Worm (Caenorhabditis elegans) whole organism, late embryonic: ENCODE results near the gene upb-1.

Experiments used
- T23F11.4 ChIP-seq: fragments of 200-800 bp; sonication (Bioruptor generic); optimal IDR thresholded peaks from 2 replicates; lab custom pipeline; 2018; ENCODE audit warnings: mild to moderate bottlenecking, missing genetic modification characterization, missing compliant biosample characterization
- ama-1 ChIP-seq: fragments of 150-350 bp; optimal IDR thresholded peaks from 2 replicates; lab custom pipeline; 2014
- ceh-14 ChIP-seq: sonication (generic microtip); optimal IDR thresholded peaks from 2 replicates; lab custom pipeline; 2016; ENCODE audit warnings: missing genotype, missing genetic modification characterization, missing compliant biosample characterization
- ceh-2 ChIP-seq: sonication (generic microtip); optimal IDR thresholded peaks from 2 replicates; lab custom pipeline; 2016; ENCODE audit warnings: missing genotype, missing genetic modification characterization, missing compliant biosample characterization
- ceh-31 ChIP-seq: sonication (generic microtip); optimal IDR thresholded peaks from 2 replicates; lab custom pipeline; 2016; ENCODE audit warnings: missing genetic modification characterization, missing compliant biosample characterization
- ceh-45 ChIP-seq: fragments of 200-800 bp; sonication (Bioruptor generic); IDR thresholded peaks from 2 replicates; pipeline ENCODE4 v1.3.6; 2022; ENCODE audit warnings: missing genetic modification reagents, missing genetic modification characterization, missing compliant biosample characterization
- dmd-4 ChIP-seq: sonication (generic microtip); optimal IDR thresholded peaks from 2 replicates; lab custom pipeline; 2016; ENCODE audit warnings: borderline replicate concordance, missing genetic modification characterization, missing compliant biosample characterization
- elt-2 ChIP-seq: sonication (generic microtip); optimal IDR thresholded peaks from 2 replicates; lab custom pipeline; 2016; ENCODE audit warnings: missing genetic modification reagents, missing genetic modification characterization, missing compliant biosample characterization
- fkh-10 ChIP-seq: fragments of 150-350 bp; optimal IDR thresholded peaks from 2 replicates; lab custom pipeline; 2014; ENCODE audit warnings: missing biosample characterization, missing genetic modification reagents, missing genetic modification characterization
- hlh-30 ChIP-seq: sonication (generic microtip); optimal IDR thresholded peaks from 2 replicates; lab custom pipeline; 2017; ENCODE audit warnings: antibody characterized with exemption, missing genetic modification characterization, missing compliant biosample characterization; ENCODE audit not compliant: insufficient read depth
- pha-4 ChIP-seq: fragments of 150-350 bp; optimal IDR thresholded peaks from 2 replicates; lab custom pipeline; 2018; ENCODE audit warnings: missing biosample characterization, missing genetic modification reagents, missing genetic modification characterization
- pqm-1 ChIP-seq: sonication (generic microtip); optimal IDR thresholded peaks from 2 replicates; lab custom pipeline; 2016; ENCODE audit warnings: missing genetic modification characterization, missing compliant biosample characterization
- tbx-2 ChIP-seq: sonication (generic microtip); optimal IDR thresholded peaks from 2 replicates; lab custom pipeline; 2016; ENCODE audit warnings: missing genetic modification characterization, missing compliant biosample characterization
- unc-55 ChIP-seq: sonication (generic microtip); optimal IDR thresholded peaks from 2 replicates; lab custom pipeline; 2017; ENCODE audit warnings: missing biosample characterization, missing genetic modification reagents, missing genetic modification characterization

DNA sequence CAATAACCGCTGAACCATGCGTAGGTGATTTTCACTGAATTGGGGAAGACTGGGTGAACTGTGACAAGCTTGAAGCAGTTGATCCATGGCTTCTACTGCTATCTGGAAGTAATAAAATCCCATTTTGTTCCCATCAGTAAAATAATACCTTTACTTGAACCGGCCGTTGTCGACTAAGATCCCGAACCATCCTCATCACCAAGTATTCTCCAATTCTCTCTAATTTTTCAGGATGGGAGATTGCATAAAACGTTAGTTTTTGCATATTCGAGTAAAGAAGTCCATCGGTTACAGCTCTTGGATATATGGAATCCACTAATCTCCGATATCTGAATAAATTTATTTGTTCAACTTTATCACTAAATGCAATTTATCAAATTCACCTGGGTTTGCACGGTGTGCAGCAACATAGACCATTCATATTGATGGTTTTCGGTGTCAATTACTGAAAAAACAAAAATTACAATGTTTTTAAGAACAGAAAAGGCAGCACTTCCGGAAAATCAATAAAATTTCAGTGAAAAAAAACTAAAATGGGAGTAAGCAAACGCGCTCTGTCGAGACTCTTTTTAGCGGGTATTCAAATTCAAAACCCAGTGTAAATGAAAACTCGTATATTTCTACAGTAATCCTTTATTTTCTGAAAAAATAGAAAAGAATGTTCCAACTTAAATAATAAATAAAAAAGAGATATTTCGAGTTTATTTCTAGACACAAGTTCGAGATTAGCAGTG is 30.9 kb upstream of the upb-1 start, which contains the start of gene efr-3:
- TF ChIP-seq fkh-10 (GFP tag; lab: Kevin White, UChicago) = no peak
- TF ChIP-seq pha-4 (tag; lab: Kevin White, UChicago) = no peak
- TF ChIP-seq ceh-45 (GFP tag; lab: Robert Waterston, UW) = no peak
- no peak for TF ChIP-seq unc-55 (GFP tag; lab: Kevin White, UChicago)
- TF ChIP-seq hlh-30 (tag; lab: Kevin White, UChicago) = no peak
- TF ChIP-seq elt-2 (tag; lab: Kevin White, UChicago) = no peak
- no peak for TF ChIP-seq ceh-2 (tag; lab: Kevin White, UChicago)
- TF ChIP-seq ceh-14 (tag; lab: Kevin White, UChicago) = no peak
- TF ChIP-seq pqm-1 (tag; lab: Kevin White, UChicago) = no peak
- TF ChIP-seq T23F11.4 (GFP tag; lab: Kevin White, UChicago) = no peak
- TF ChIP-seq tbx-2 (tag; lab: Kevin White, UChicago) = no peak
- TF ChIP-seq ceh-31 (tag; lab: Kevin White, UChicago) = no peak
- TF ChIP-seq dmd-4 (tag; lab: Kevin White, UChicago) = no peak
- TF ChIP-seq ama-1 = no peak
